Fruit fly (Drosophila melanogaster) whole organism, adult: Measurements from ENCODE around the gene tHMG2.

Experiments
- CG5204 ChIP-seq: fragments of 200-800 bp; sonication (Bioruptor generic); optimal IDR thresholded peaks from 2 replicates; lab custom pipeline; 2016; ENCODE audit warnings: missing biosample characterization, missing genetic modification characterization
- CG7045 ChIP-seq: fragments of 200-800 bp; sonication (Bioruptor generic); optimal IDR thresholded peaks from 2 replicates; lab custom pipeline; 2017; ENCODE audit warnings: missing biosample characterization, mild to moderate bottlenecking, missing genetic modification characterization
- CG7101 ChIP-seq: fragments of 200-800 bp; sonication (Bioruptor generic); optimal IDR thresholded peaks from 2 replicates; lab custom pipeline; 2018; ENCODE audit warnings: missing biosample characterization, mild to moderate bottlenecking, missing genetic modification characterization, moderate library complexity
- Clk ChIP-seq: fragments of 200-800 bp; sonication (Bioruptor generic); optimal IDR thresholded peaks from 2 replicates; lab custom pipeline; 2017; ENCODE audit warnings: missing biosample characterization, missing genetic modification characterization
- Crg-1 ChIP-seq: fragments of 200-800 bp; sonication (Bioruptor generic); optimal IDR thresholded peaks from 2 replicates; lab custom pipeline; 2016; ENCODE audit warnings: missing biosample characterization, missing genetic modification characterization
- Mnt ChIP-seq: fragments of 200-800 bp; sonication (Bioruptor generic); optimal IDR thresholded peaks from 2 replicates; lab custom pipeline; 2016; ENCODE audit warnings: missing biosample characterization, mild to moderate bottlenecking, missing genetic modification characterization
- bab1 ChIP-seq: fragments of 200-800 bp; sonication (Bioruptor generic); optimal IDR thresholded peaks from 3 replicates; lab custom pipeline; 2019; ENCODE audit warnings: missing biosample characterization, mild to moderate bottlenecking, missing genetic modification characterization, moderate library complexity
- cic ChIP-seq: fragments of 200-800 bp; sonication (Bioruptor generic); optimal IDR thresholded peaks from 2 replicates; lab custom pipeline; 2017; ENCODE audit warnings: missing biosample characterization, mild to moderate bottlenecking, missing genetic modification characterization, moderate library complexity
- cnc ChIP-seq, 2 experiments: fragments of >200 bp; optimal IDR thresholded peaks; 2 replicates each; lab custom pipeline; 2017
- kay ChIP-seq: fragments of 200-800 bp; sonication (Bioruptor generic); peaks from one replicate; lab custom pipeline; 2016; ENCODE audit warnings: missing biosample characterization, missing genetic modification characterization, borderline replicate concordance
- toe ChIP-seq: fragments of 200-800 bp; sonication (Bioruptor generic); optimal IDR thresholded peaks from 2 replicates; lab custom pipeline; 2016; ENCODE audit warnings: missing biosample characterization, missing genetic modification characterization

DNA sequence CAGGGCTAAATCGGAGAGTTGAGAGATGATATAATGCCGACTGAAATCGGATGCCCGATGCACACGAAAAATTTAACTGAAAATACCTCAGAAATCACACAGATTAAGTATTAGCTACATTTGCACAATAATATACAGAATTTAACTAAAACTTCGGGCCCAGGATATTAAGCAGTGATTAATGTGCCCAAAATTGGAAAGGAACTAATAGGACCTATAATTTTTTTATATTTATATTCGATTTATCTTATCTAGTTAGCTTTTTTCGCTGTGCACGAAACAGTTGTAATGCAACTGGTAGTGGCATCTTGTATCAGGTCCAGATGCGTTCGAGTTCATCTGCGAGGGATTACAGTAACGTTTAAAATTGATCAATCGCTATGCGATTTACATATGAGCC lies 46.1 kb downstream of the tHMG2 start:
- TF ChIP-seq CG7101 (tag; lab: Kevin White, UChicago) (no peak), kay (GFP tag; lab: Kevin White, UChicago) (no peak), toe (GFP tag; lab: Kevin White, UChicago) (no peak), Mnt (no peak), CG5204 (GFP tag; lab: Kevin White, UChicago) (no peak), cic (GFP tag; lab: Kevin White, UChicago) (no peak), Clk (no peak), Crg-1 (GFP tag; lab: Kevin White, UChicago) (no peak), bab1 (GFP tag; lab: Kevin White, UChicago) (no peak), CG7045 (GFP tag; lab: Kevin White, UChicago) (no peak), cnc (optimal IDR thresholded peaks at IDR 0.05; lab: Kevin White, UChicago) (no peak)
